Worm (Caenorhabditis elegans): Measurements from ENCODE around the gene srv-31.
"Not testable (repeated sequence)": the region's sequence is repeated elsewhere in the genome, so short reads cannot be mapped to it uniquely, and the experiment has no call there.

- not testable (repeated sequence) for TF ChIP-seq mes-4 (tag; optimal IDR thresholded peaks at IDR 0.05); pha-4 (tag; optimal IDR thresholded peaks at IDR 0.05); ama-1 (optimal IDR thresholded peaks at IDR 0.05); ama-1 (GFP tag; optimal IDR thresholded peaks at IDR 0.05); B0261.1 (tag; optimal IDR thresholded peaks at IDR 0.05); sea-2 (GFP tag; IDR thresholded peaks at IDR 0.05); sdz-38 (tag; optimal IDR thresholded peaks at IDR 0.05); ZK185.1 (tag; optimal IDR thresholded peaks at IDR 0.05; ENCODE audit: poor library complexity, severe bottlenecking); F33H1.4 (GFP tag; IDR thresholded peaks at IDR 0.05); zfh-2 (GFP tag; conservative IDR thresholded peaks at IDR 0.05); nhr-90 (tag; optimal IDR thresholded peaks at IDR 0.05)
Measured at ce11 chrIV:6317357-6317756, 45.5 kb upstream of the srv-31 start, which contains the start of gene Y73B6BL.12.
